Worm (Caenorhabditis elegans) whole organism, mixed stage, embryonic: ENCODE measurements around the gene F11G11.14.

ENCODE experiments used
- lsy-2 ChIP-seq: fragments of 150-350 bp; optimal IDR thresholded peaks from 2 replicates; lab custom pipeline; 2014; ENCODE audit warnings: missing biosample characterization, missing genetic modification characterization
- snpc-4 ChIP-seq: fragments of 150-350 bp; optimal IDR thresholded peaks from 2 replicates; lab custom pipeline; 2014; ENCODE audit warnings: missing biosample characterization, missing genetic modification characterization

- TF ChIP-seq snpc-4 (tag; lab: Kevin White, UChicago) (no peak), lsy-2 (tag; lab: Kevin White, UChicago) (no peak)
Observed at ce11 chrII:4881727-4882126, 18.2 kb downstream of the F11G11.14 start, which contains the start of gene gst-7.
